Worm (Caenorhabditis elegans) whole organism, early embryonic: ENCODE data around the gene hsp-4.

Source experiments
- B0310.2 ChIP-seq: sonication (generic microtip); optimal IDR thresholded peaks from 2 replicates; lab custom pipeline; 2016; ENCODE audit warnings: mild to moderate bottlenecking, missing genetic modification characterization, missing compliant biosample characterization
- F13C5.2 ChIP-seq: sonication (generic microtip); optimal IDR thresholded peaks from 2 replicates; lab custom pipeline; 2017; ENCODE audit warnings: mild to moderate bottlenecking, missing genetic modification characterization, inconsistent platforms, missing compliant biosample characterization
- aly-1 ChIP-seq: sonication (generic microtip); optimal IDR thresholded peaks from 2 replicates; lab custom pipeline; 2016; ENCODE audit warnings: missing genetic modification characterization, missing compliant biosample characterization
- ama-1 ChIP-seq: fragments of 150-350 bp; optimal IDR thresholded peaks from 2 replicates; lab custom pipeline; 2014
- ceh-13 ChIP-seq: fragments of 200-800 bp; sonication (Bioruptor generic); optimal IDR thresholded peaks from 2 replicates; lab custom pipeline; 2018; ENCODE audit warnings: mild to moderate bottlenecking, missing genetic modification characterization, missing compliant biosample characterization
- ceh-36 ChIP-seq: sonication (generic microtip); optimal IDR thresholded peaks from 2 replicates; lab custom pipeline; 2016; ENCODE audit warnings: missing genetic modification characterization, inconsistent platforms, missing compliant biosample characterization
- ets-7 ChIP-seq: sonication (generic microtip); optimal IDR thresholded peaks from 2 replicates; lab custom pipeline; 2016; ENCODE audit warnings: missing genotype, missing genetic modification characterization, missing compliant biosample characterization
- flt-1 ChIP-seq: fragments of 200-800 bp; sonication (Bioruptor generic); IDR thresholded peaks from 2 replicates; pipeline ENCODE4 v1.3.6; 2022; ENCODE audit warnings: missing genetic modification characterization, missing compliant biosample characterization
- hmbx-1 ChIP-seq: sonication (generic microtip); optimal IDR thresholded peaks from 2 replicates; lab custom pipeline; 2016; ENCODE audit warnings: mild to moderate bottlenecking, missing genetic modification characterization, missing compliant biosample characterization
- hmg-4 ChIP-seq: fragments of 200-800 bp; sonication (Bioruptor generic); optimal IDR thresholded peaks from 2 replicates; lab custom pipeline; 2018; ENCODE audit warnings: mild to moderate bottlenecking, missing genetic modification characterization, missing compliant biosample characterization
- hnd-1 ChIP-seq: sonication (generic microtip); optimal IDR thresholded peaks from 2 replicates; lab custom pipeline; 2016; ENCODE audit warnings: missing genetic modification characterization, missing compliant biosample characterization
- pes-1 ChIP-seq: fragments of 200-800 bp; sonication (Bioruptor generic); IDR thresholded peaks from 2 replicates; pipeline ENCODE4 v1.3.6; 2022; ENCODE audit warnings: missing genetic modification reagents, missing genetic modification characterization, missing compliant biosample characterization
- scrt-1 ChIP-seq: fragments of 200-800 bp; sonication (Bioruptor generic); IDR thresholded peaks from 2 replicates; pipeline ENCODE4 v1.3.6; 2022; ENCODE audit warnings: missing genetic modification characterization, missing compliant biosample characterization
- sea-1 ChIP-seq: fragments of 200-800 bp; sonication (Bioruptor generic); conservative IDR thresholded peaks from 2 replicates; pipeline ENCODE4 v1.3.6; 2022; ENCODE audit warnings: missing genetic modification characterization, missing compliant biosample characterization
- tbx-11 ChIP-seq: fragments of 200-800 bp; sonication (Bioruptor generic); IDR thresholded peaks from 2 replicates; pipeline ENCODE4 v1.3.6; 2022; ENCODE audit warnings: missing genetic modification characterization, missing compliant biosample characterization
- tbx-37 ChIP-seq: fragments of 200-800 bp; sonication (Bioruptor generic); conservative IDR thresholded peaks from 2 replicates; pipeline ENCODE4 v1.3.6; 2022; ENCODE audit warnings: missing genetic modification reagents, missing genetic modification characterization, missing compliant biosample characterization
- tra-4 ChIP-seq: sonication (generic microtip); optimal IDR thresholded peaks from 2 replicates; lab custom pipeline; 2017; ENCODE audit warnings: missing genetic modification characterization, missing compliant biosample characterization

hsp-4 gene

DNA sequence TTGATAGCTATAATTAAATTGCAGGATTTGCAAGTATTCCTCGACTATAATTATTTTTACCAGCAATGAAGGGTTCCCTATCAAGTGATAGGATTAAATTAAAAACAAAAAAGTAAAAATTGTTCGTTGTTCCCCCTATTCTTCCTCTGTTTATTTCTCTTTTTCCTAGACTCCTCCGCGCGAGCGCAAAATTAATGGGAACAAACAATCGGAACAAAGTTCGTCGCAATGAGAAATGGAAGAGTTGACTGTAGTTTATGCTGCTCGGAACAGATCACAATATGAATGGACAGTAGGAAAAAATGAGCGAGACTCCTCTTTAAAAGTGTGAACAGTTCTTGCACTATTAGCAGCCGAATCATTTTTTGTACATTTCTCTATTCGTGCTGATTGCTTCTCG lies 11.7 kb downstream of the hsp-4 start:
- TF ChIP-seq ets-7 (tag; lab: Kevin White, UChicago): no peak
- TF ChIP-seq hmbx-1: no peak
- TF ChIP-seq ama-1 (lab: Kevin White, UChicago): no peak
- no peak for TF ChIP-seq F13C5.2
- no peak for TF ChIP-seq ceh-13
- no peak for TF ChIP-seq aly-1
- no peak for TF ChIP-seq hnd-1 (tag; lab: Kevin White, UChicago)
- no peak for TF ChIP-seq sea-1
- TF ChIP-seq hmg-4: no peak
- no peak for TF ChIP-seq B0310.2 (tag; lab: Kevin White, UChicago)
- TF ChIP-seq scrt-1: no peak
- TF ChIP-seq tbx-11 (GFP tag; lab: Robert Waterston, UW): no peak
- no peak for TF ChIP-seq pes-1 (GFP tag; lab: Robert Waterston, UW)
- no peak for TF ChIP-seq ceh-36
- TF ChIP-seq tra-4 (tag; lab: Kevin White, UChicago): no peak
- no peak for TF ChIP-seq tbx-37
- no peak for TF ChIP-seq flt-1 (GFP tag; lab: Robert Waterston, UW)

ce11 chrII:7338995-7339394 lies 13.4 kb downstream of the hsp-4 start, which contains the start of gene nhr-21:
Gene nhr-21 (plus strand): TSS chrII:7339229.
- no peak for TF ChIP-seq B0310.2 (tag; lab: Kevin White, UChicago)
- no peak for TF ChIP-seq ets-7 (tag; lab: Kevin White, UChicago)
- no peak for TF ChIP-seq F13C5.2
- TF ChIP-seq ceh-13: no peak
- no peak for TF ChIP-seq tbx-11 (GFP tag; lab: Robert Waterston, UW)
- no peak for TF ChIP-seq hnd-1 (tag; lab: Kevin White, UChicago)
- TF ChIP-seq aly-1: no peak
- TF ChIP-seq tra-4 (tag; lab: Kevin White, UChicago): no peak
- TF ChIP-seq flt-1 (GFP tag; lab: Robert Waterston, UW): no peak
- no peak for TF ChIP-seq tbx-37
- TF ChIP-seq sea-1: no peak
- TF ChIP-seq ama-1 (lab: Kevin White, UChicago): no peak
- no peak for TF ChIP-seq scrt-1
- no peak for TF ChIP-seq pes-1 (GFP tag; lab: Robert Waterston, UW)
- no peak for TF ChIP-seq hmbx-1

- TF ChIP-seq B0310.2 (tag; lab: Kevin White, UChicago) (no peak), F13C5.2 (no peak), aly-1 (no peak), tbx-37 (no peak), flt-1 (GFP tag; lab: Robert Waterston, UW) (no peak)
Observed at ce11 chrII:7337469-7337893, 15.0 kb downstream of the hsp-4 start.

- TF ChIP-seq ama-1 (lab: Kevin White, UChicago) (no peak), hnd-1 (tag; lab: Kevin White, UChicago) (no peak), sea-1 (no peak), scrt-1 (no peak), F13C5.2 (no peak), pes-1 (GFP tag; lab: Robert Waterston, UW) (no peak), aly-1 (no peak), ceh-36 (no peak), hmg-4 (no peak), B0310.2 (tag; lab: Kevin White, UChicago) (no peak), ceh-13 (no peak), tra-4 (tag; lab: Kevin White, UChicago) (no peak), hmbx-1 (no peak), flt-1 (GFP tag; lab: Robert Waterston, UW) (no peak), tbx-11 (GFP tag; lab: Robert Waterston, UW) (no peak), tbx-37 (no peak), ets-7 (tag; lab: Kevin White, UChicago) (no peak)
Observed at ce11 chrII:7331224-7331623, 21.2 kb downstream of the hsp-4 start, which contains the start of gene npax-1. Gene npax-1 (minus strand): TSS chrII:7331324.

DNA sequence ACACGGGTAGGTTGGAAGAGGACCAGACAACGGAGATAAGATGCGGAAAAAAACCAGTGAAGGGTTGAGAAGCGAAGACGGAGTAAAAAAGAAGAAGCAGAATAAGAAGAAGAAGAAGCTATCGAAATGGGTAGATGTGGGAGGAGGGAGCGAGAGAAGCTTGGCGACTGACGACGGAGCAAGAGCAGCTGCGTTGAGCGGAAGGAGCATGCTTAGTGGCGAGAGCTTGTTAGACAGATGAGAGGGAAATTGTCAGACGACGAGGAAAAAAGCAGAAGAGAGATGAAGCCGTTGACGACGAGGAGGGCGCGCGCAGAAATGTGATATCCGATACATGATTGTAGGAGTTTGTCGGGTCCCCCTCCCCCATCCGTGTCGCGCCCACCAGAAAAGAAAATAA lies 25.4 kb downstream of the hsp-4 start:
- TF ChIP-seq hmg-4 (no peak), pes-1 (GFP tag; lab: Robert Waterston, UW) (no peak), tbx-11 (GFP tag; lab: Robert Waterston, UW) (no peak), ets-7 (tag; lab: Kevin White, UChicago) (no peak), hmbx-1 (no peak), ceh-13 (no peak), scrt-1 (no peak), B0310.2 (tag; lab: Kevin White, UChicago) (no peak), sea-1 (no peak), ceh-36 (no peak), flt-1 (GFP tag; lab: Robert Waterston, UW) (no peak), aly-1 (no peak), F13C5.2 (no peak), hnd-1 (tag; lab: Kevin White, UChicago) (no peak), ama-1 (lab: Kevin White, UChicago) (no peak), tra-4 (tag; lab: Kevin White, UChicago) (no peak), tbx-37 (no peak)

DNA sequence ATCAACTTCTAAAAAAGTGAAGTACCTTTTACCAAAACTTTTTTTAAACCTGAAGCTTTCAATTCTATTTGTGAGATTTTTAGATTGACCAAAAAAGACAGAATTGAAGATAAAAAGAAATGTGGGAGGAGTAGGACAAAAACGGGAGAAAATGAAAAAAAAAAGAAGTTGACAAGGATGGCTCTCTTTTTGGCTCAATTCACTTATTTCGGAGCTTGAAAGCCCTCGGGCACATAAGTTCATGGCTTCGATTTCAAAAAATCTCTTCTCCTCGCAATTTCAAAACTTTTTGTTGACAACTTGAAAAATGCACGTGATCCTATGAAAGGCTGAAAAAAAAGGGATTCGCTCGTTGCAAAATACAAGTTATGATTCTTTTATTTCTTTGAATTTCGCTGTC lies 26.2 kb downstream of the hsp-4 start:
- TF ChIP-seq tra-4 (tag; lab: Kevin White, UChicago) (no peak), flt-1 (GFP tag; lab: Robert Waterston, UW) (no peak), ceh-36 (no peak), scrt-1 (no peak), aly-1 (no peak), tbx-37 (no peak), ceh-13 (no peak), ets-7 (tag; lab: Kevin White, UChicago) (no peak), B0310.2 (tag; lab: Kevin White, UChicago) (no peak), hmg-4 (no peak), ama-1 (lab: Kevin White, UChicago) (no peak), tbx-11 (GFP tag; lab: Robert Waterston, UW) (no peak), F13C5.2 (no peak), pes-1 (GFP tag; lab: Robert Waterston, UW) (no peak), hmbx-1 (no peak), hnd-1 (tag; lab: Kevin White, UChicago) (no peak), sea-1 (no peak)

DNA sequence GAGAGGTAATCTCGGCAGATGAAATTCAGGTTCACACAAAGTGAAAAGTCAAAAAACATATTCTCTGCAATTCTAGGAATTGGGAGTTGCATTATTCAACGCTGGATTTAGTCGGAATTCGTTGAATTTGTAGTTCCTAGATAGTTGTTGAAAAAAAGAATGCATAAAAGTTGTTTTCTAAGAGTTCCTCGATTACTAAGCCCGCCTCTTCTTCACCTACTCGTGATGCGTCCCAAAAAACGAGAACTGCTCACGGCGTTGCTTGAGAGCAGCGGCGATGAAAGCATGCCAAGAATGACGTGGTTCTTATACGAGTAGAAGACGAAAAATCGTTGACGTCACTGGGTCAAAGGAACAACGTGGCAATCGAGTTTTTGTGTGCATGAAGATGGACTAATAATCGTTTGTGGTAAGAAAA lies 27.4 kb downstream of the hsp-4 start:
- TF ChIP-seq hmbx-1 (no peak), ceh-36 (no peak), ceh-13 (no peak), ama-1 (lab: Kevin White, UChicago) (no peak), pes-1 (GFP tag; lab: Robert Waterston, UW) (no peak), tra-4 (tag; lab: Kevin White, UChicago) (no peak), tbx-37 (no peak), scrt-1 (no peak), ets-7 (tag; lab: Kevin White, UChicago) (no peak), tbx-11 (GFP tag; lab: Robert Waterston, UW) (no peak), hmg-4 (no peak), flt-1 (GFP tag; lab: Robert Waterston, UW) (no peak), aly-1 (no peak), sea-1 (no peak), B0310.2 (tag; lab: Kevin White, UChicago) (no peak), hnd-1 (tag; lab: Kevin White, UChicago) (no peak), F13C5.2 (no peak)
